Fruit fly (Drosophila melanogaster) whole organism, embryonic: ENCODE measurements around the gene Noc2.

Experiments used
- Adf1 ChIP-seq: fragments of 200-800 bp; sonication (Bioruptor generic); IDR thresholded peaks from 2 replicates; pipeline ENCODE4 v1.3.6; 2022; ENCODE audit warnings: missing biosample characterization, missing genetic modification characterization
- Atf3 ChIP-seq: fragments of 200-800 bp; sonication (Bioruptor generic); optimal IDR thresholded peaks from 3 replicates; lab custom pipeline; 2016; ENCODE audit warnings: missing biosample characterization, missing genetic modification characterization
- Atf6 ChIP-seq: fragments of 200-800 bp; sonication (Bioruptor generic); IDR thresholded peaks from 2 replicates; pipeline ENCODE4 v1.3.6; 2022; ENCODE audit warnings: missing biosample characterization, missing genetic modification characterization
- Awh ChIP-seq: fragments of 200-800 bp; sonication (Bioruptor generic); IDR thresholded peaks from 2 replicates; pipeline ENCODE4, ENCODE4 v1.3.6; 2022; ENCODE audit warnings: missing biosample characterization, missing genetic modification characterization
- CG10147 ChIP-seq: fragments of 200-800 bp; sonication (Bioruptor generic); optimal IDR thresholded peaks from 2 replicates; lab custom pipeline; 2019; ENCODE audit warnings: missing biosample characterization, mild to moderate bottlenecking, missing genetic modification characterization, moderate library complexity
- CG11723 ChIP-seq: fragments of 200-800 bp; sonication (Bioruptor generic); optimal IDR thresholded peaks from 2 replicates; lab custom pipeline; 2017; ENCODE audit warnings: missing biosample characterization, mild to moderate bottlenecking, missing genetic modification characterization
- CG12104 ChIP-seq: fragments of 200-800 bp; sonication (Bioruptor generic); optimal IDR thresholded peaks from 3 replicates; lab custom pipeline; 2016; ENCODE audit warnings: missing biosample characterization, missing genetic modification characterization
- CG12236 ChIP-seq: fragments of 200-800 bp; sonication (Bioruptor generic); optimal IDR thresholded peaks from 2 replicates; lab custom pipeline; 2016; ENCODE audit warnings: missing biosample characterization, missing genetic modification characterization
- CG12769 ChIP-seq: fragments of 200-800 bp; sonication (Bioruptor generic); optimal IDR thresholded peaks from 2 replicates; lab custom pipeline; 2019; ENCODE audit warnings: missing biosample characterization, mild to moderate bottlenecking, missing genetic modification characterization, moderate library complexity
- CG13624 ChIP-seq: fragments of 200-800 bp; sonication (Bioruptor generic); optimal IDR thresholded peaks from 2 replicates; lab custom pipeline; 2016; ENCODE audit warnings: missing biosample characterization, missing genetic modification characterization
- CG14860 ChIP-seq: fragments of 200-800 bp; sonication (Bioruptor generic); IDR thresholded peaks from 3 replicates; pipeline ENCODE4 v1.3.6; 2022; ENCODE audit warnings: missing biosample characterization, missing genetic modification characterization; ENCODE audit not compliant: partially characterized antibody
- CG17359 ChIP-seq: fragments of 200-800 bp; sonication (Bioruptor generic); optimal IDR thresholded peaks from 3 replicates; lab custom pipeline; 2018; ENCODE audit warnings: missing biosample characterization, mild to moderate bottlenecking, missing genetic modification characterization, moderate library complexity
- CG17361 ChIP-seq: fragments of 200-800 bp; sonication (Bioruptor generic); IDR thresholded peaks from 3 replicates; pipeline ENCODE4 v1.3.6; 2022; ENCODE audit warnings: missing biosample characterization, missing genetic modification characterization
- CG1832 ChIP-seq: fragments of 200-800 bp; sonication (Bioruptor generic); optimal IDR thresholded peaks from 2 replicates; lab custom pipeline; 2017; ENCODE audit warnings: missing biosample characterization, mild to moderate bottlenecking, missing genetic modification characterization, inconsistent platforms
- CG18599 ChIP-seq: fragments of 200-800 bp; sonication (Bioruptor generic); optimal IDR thresholded peaks from 3 replicates; lab custom pipeline; 2017; ENCODE audit warnings: missing biosample characterization, missing genetic modification characterization, mild to moderate bottlenecking, moderate library complexity, missing genetic modification reagents
- CG2129 ChIP-seq: fragments of 200-800 bp; sonication (Bioruptor generic); IDR thresholded peaks from 2 replicates; pipeline ENCODE4 v1.3.6; 2022; ENCODE audit warnings: missing biosample characterization, missing genetic modification characterization; ENCODE audit not compliant: partially characterized antibody
- CG2199 ChIP-seq: fragments of 200-800 bp; sonication (Bioruptor generic); IDR thresholded peaks from 3 replicates; pipeline ENCODE4 v1.3.6; 2022; ENCODE audit warnings: missing biosample characterization, missing genetic modification characterization
- CG32772 ChIP-seq: fragments of 200-800 bp; sonication (Bioruptor generic); IDR thresholded peaks from 2 replicates; pipeline ENCODE4 v1.3.6; 2022; ENCODE audit warnings: missing biosample characterization, missing genetic modification characterization
- CG3281 ChIP-seq: fragments of 200-800 bp; sonication (Bioruptor generic); optimal IDR thresholded peaks from 3 replicates; lab custom pipeline; 2017; ENCODE audit warnings: missing biosample characterization, mild to moderate bottlenecking, missing genetic modification characterization
- CG3847 ChIP-seq: fragments of 200-800 bp; sonication (Bioruptor generic); IDR thresholded peaks from 2 replicates; pipeline ENCODE4 v1.3.6; 2022; ENCODE audit warnings: missing biosample characterization, missing genetic modification characterization
- CG4328 ChIP-seq: fragments of 200-800 bp; sonication (Bioruptor generic); optimal IDR thresholded peaks from 3 replicates; lab custom pipeline; 2017; ENCODE audit warnings: missing biosample characterization, missing genetic modification reagents, missing genetic modification characterization
- CG4854 ChIP-seq: fragments of 200-800 bp; sonication (Bioruptor generic); optimal IDR thresholded peaks from 2 replicates; lab custom pipeline; 2016; ENCODE audit warnings: missing biosample characterization, missing genetic modification characterization, inconsistent platforms
- CG6689 ChIP-seq: fragments of 200-800 bp; sonication (Bioruptor generic); IDR thresholded peaks from 2 replicates; pipeline ENCODE4 v1.3.6; 2022; ENCODE audit warnings: missing biosample characterization, missing genetic modification characterization
- CG7372 ChIP-seq: fragments of 200-800 bp; sonication (Bioruptor generic); IDR thresholded peaks from 2 replicates; pipeline ENCODE4 v1.3.6; 2022; ENCODE audit warnings: missing biosample characterization, missing genetic modification characterization
- CG7839 ChIP-seq: fragments of 200-800 bp; sonication (Bioruptor generic); optimal IDR thresholded peaks from 3 replicates; lab custom pipeline; 2018; ENCODE audit warnings: missing biosample characterization, mild to moderate bottlenecking, missing genetic modification characterization, moderate library complexity
- CG8478 ChIP-seq: fragments of >200 bp; optimal IDR thresholded peaks from 2 replicates; lab custom pipeline; 2018
- CTCF ChIP-seq: fragments of 200-800 bp; sonication (Bioruptor generic); optimal IDR thresholded peaks from 2 replicates; lab custom pipeline; 2017; ENCODE audit warnings: missing biosample characterization, mild to moderate bottlenecking, missing genetic modification characterization, moderate library complexity
- CoRest ChIP-seq: fragments of 200-800 bp; sonication (Bioruptor generic); optimal IDR thresholded peaks from 3 replicates; lab custom pipeline; 2018; ENCODE audit warnings: missing biosample characterization, mild to moderate bottlenecking, missing genetic modification characterization, moderate library complexity
- Dbx ChIP-seq: fragments of 200-800 bp; sonication (Bioruptor generic); IDR thresholded peaks from 3 replicates; pipeline ENCODE4 v1.3.6; 2022; ENCODE audit warnings: missing biosample characterization, missing genetic modification characterization
- Doc2 ChIP-seq: fragments of 200-800 bp; sonication (Bioruptor generic); IDR thresholded peaks from 2 replicates; pipeline ENCODE4 v1.3.6; 2022; ENCODE audit warnings: missing biosample characterization, missing genetic modification characterization
- MBD-R2 ChIP-seq: fragments of 200-800 bp; sonication (Bioruptor generic); IDR thresholded peaks from 2 replicates; pipeline ENCODE4 v1.3.6; 2022; ENCODE audit warnings: missing biosample characterization, missing genetic modification characterization
- MESR4 ChIP-seq: fragments of 200-800 bp; sonication (Bioruptor generic); optimal IDR thresholded peaks from 2 replicates; lab custom pipeline; 2018; ENCODE audit warnings: missing biosample characterization, mild to moderate bottlenecking, missing genetic modification characterization, moderate library complexity
- Mad ChIP-seq: fragments of 200-800 bp; sonication (Bioruptor generic); optimal IDR thresholded peaks from 2 replicates; lab custom pipeline; 2016; ENCODE audit warnings: missing biosample characterization, missing genetic modification characterization
- NFAT ChIP-seq: fragments of 200-800 bp; sonication (Bioruptor generic); IDR thresholded peaks from 2 replicates; pipeline ENCODE4 v1.3.6; 2022; ENCODE audit warnings: missing biosample characterization, missing genetic modification characterization
- NK7.1 ChIP-seq: fragments of 200-800 bp; sonication (Bioruptor generic); optimal IDR thresholded peaks from 3 replicates; lab custom pipeline; 2016; ENCODE audit warnings: missing biosample characterization, missing genetic modification characterization
- Pdp1 ChIP-seq, 2 experiments: fragments of 200-800 bp; sonication (Bioruptor generic); optimal IDR thresholded peaks; 3 replicates each; lab custom pipeline; 2016; ENCODE audit warnings: missing biosample characterization in 2 of 2, missing genetic modification characterization in 2 of 2, mild to moderate bottlenecking in 1 of 2, moderate library complexity in 1 of 2
- Poxn ChIP-seq: fragments of 200-800 bp; sonication (Bioruptor generic); IDR thresholded peaks from 2 replicates; pipeline ENCODE4 v1.3.6; 2022; ENCODE audit warnings: missing biosample characterization, missing genetic modification characterization
- Rfx ChIP-seq: fragments of 200-800 bp; sonication (Bioruptor generic); IDR thresholded peaks from 2 replicates; pipeline ENCODE4 v1.3.6; 2022; ENCODE audit warnings: missing biosample characterization, missing genetic modification characterization
- Xrp1 ChIP-seq: fragments of 200-800 bp; sonication (Bioruptor generic); IDR thresholded peaks from 2 replicates; pipeline ENCODE4 v1.3.6; 2022; ENCODE audit warnings: missing biosample characterization, missing genetic modification characterization
- dan ChIP-seq: fragments of 200-800 bp; sonication (Bioruptor generic); IDR thresholded peaks from 2 replicates; pipeline ENCODE4 v1.3.6; 2022; ENCODE audit warnings: missing biosample characterization, missing genetic modification characterization
- dimm ChIP-seq: fragments of 200-800 bp; sonication (Bioruptor generic); IDR thresholded peaks from 2 replicates; pipeline ENCODE4 v1.3.6; 2022; ENCODE audit warnings: missing biosample characterization, missing genetic modification characterization
- en ChIP-seq: fragments of 200-800 bp; sonication (Bioruptor generic); optimal IDR thresholded peaks from 2 replicates; lab custom pipeline; 2016; ENCODE audit warnings: missing biosample characterization, missing genetic modification characterization
- grau ChIP-seq: fragments of 200-800 bp; optimal IDR thresholded peaks from 3 replicates; lab custom pipeline; 2019; ENCODE audit warnings: missing biosample characterization, mild to moderate bottlenecking, missing genetic modification characterization, moderate library complexity
- ind ChIP-seq: fragments of 200-800 bp; sonication (Bioruptor generic); optimal IDR thresholded peaks from 3 replicates; lab custom pipeline; 2016; ENCODE audit warnings: missing biosample characterization, missing genetic modification characterization
- klu ChIP-seq: fragments of 200-800 bp; sonication (Bioruptor generic); IDR thresholded peaks from 2 replicates; pipeline ENCODE4 v1.3.6; 2022; ENCODE audit warnings: missing biosample characterization, missing genetic modification characterization
- pnt ChIP-seq: fragments of 200-800 bp; sonication (Bioruptor generic); optimal IDR thresholded peaks from 3 replicates; lab custom pipeline; 2016; ENCODE audit warnings: missing biosample characterization, missing genetic modification characterization
- repo ChIP-seq: fragments of 200-800 bp; sonication (Bioruptor generic); optimal IDR thresholded peaks from 2 replicates; lab custom pipeline; 2016; ENCODE audit warnings: missing biosample characterization, missing genetic modification characterization
- sc ChIP-seq, 3 experiments: fragments of >200 bp in 2 of 3; fragments of 200-800 bp in 1 of 3; sonication (Bioruptor generic) in 1 of 3; optimal IDR thresholded peaks; 2 replicates in 2 of 3; 3 replicates in 1 of 3; lab custom pipeline; 2017; ENCODE audit warnings: mild to moderate bottlenecking in 1 of 3, missing biosample characterization in 1 of 3, missing genetic modification characterization in 1 of 3, missing genetic modification reagents in 1 of 3
- seq ChIP-seq: fragments of 200-800 bp; sonication (Bioruptor generic); IDR thresholded peaks from 2 replicates; pipeline ENCODE4 v1.3.6; 2022; ENCODE audit warnings: missing biosample characterization, missing genetic modification characterization
- stc ChIP-seq: fragments of 200-800 bp; sonication (Bioruptor generic); IDR thresholded peaks from 2 replicates; pipeline ENCODE4 v1.3.6; 2022; ENCODE audit warnings: missing biosample characterization, missing genetic modification characterization
- tio ChIP-seq: fragments of 200-800 bp; sonication (Bioruptor generic); optimal IDR thresholded peaks from 2 replicates; lab custom pipeline; 2017; ENCODE audit warnings: missing biosample characterization, missing genetic modification characterization, inconsistent platforms
- trh ChIP-seq: fragments of 200-800 bp; sonication (Bioruptor generic); optimal IDR thresholded peaks from 2 replicates; lab custom pipeline; 2016; ENCODE audit warnings: missing biosample characterization, missing genetic modification characterization

Gene Noc2

dm6 chr2L:21149053-21149452 lies 14.4 kb upstream of the Noc2 start (continued):
- TF ChIP-seq Dbx (GFP tag; lab: Robert Waterston, UW) (peak; percentile 55; the same call in 1 of the 3 replicates), CG4854 (GFP tag; lab: Kevin White, UChicago) (no peak), MBD-R2 (GFP tag; lab: Robert Waterston, UW) (peak; percentile 62), stc (peak; percentile 54; the same call in 1 of the 2 replicates), en (GFP tag; lab: Kevin White, UChicago) (no peak), Atf3 (no peak), CG14860 (GFP tag; lab: Robert Waterston, UW) (peak; percentile 35; the same call in 2 of the 3 replicates), CG1832 (GFP tag; lab: Kevin White, UChicago) (no peak), CG12769 (peak; percentile 19), CTCF (no peak), CG11723 (no peak), CG8478 (lab: Kevin White, UChicago) (no peak), klu (GFP tag; lab: Robert Waterston, UW) (no peak), CG10147 (peak; percentile 57), CG3281 (GFP tag; lab: Kevin White, UChicago) (peak; percentile 13), dimm (no peak), repo (no peak), Xrp1 (GFP tag; lab: Robert Waterston, UW) (peak; percentile 66; the same call in 1 of the 2 replicates), CG3847 (GFP tag; lab: Robert Waterston, UW) (peak; percentile 63), sc (optimal IDR thresholded peaks at IDR 0.05; lab: Kevin White, UChicago) (no peak), sc (GFP tag; optimal IDR thresholded peaks at IDR 0.05; lab: Kevin White, UChicago) (no peak), CG13624 (GFP tag; lab: Kevin White, UChicago) (no peak), CG17359 (tag; lab: Kevin White, UChicago) (peak; percentile 67), Atf6 (GFP tag; lab: Robert Waterston, UW) (peak; percentile 52; the same call in 1 of the 2 replicates), CG6689 (peak; percentile 36; the same call in 1 of the 2 replicates), Rfx (GFP tag; lab: Robert Waterston, UW) (peak; percentile 74), Adf1 (GFP tag; lab: Robert Waterston, UW) (no peak), MESR4 (GFP tag; lab: Kevin White, UChicago) (no peak), NK7.1 (GFP tag; lab: Kevin White, UChicago) (no peak), Poxn (no peak), CoRest (tag; lab: Kevin White, UChicago) (peak; percentile 66), pnt (GFP tag; lab: Kevin White, UChicago) (no peak), trh (GFP tag; lab: Kevin White, UChicago) (peak; percentile 4), tio (GFP tag; lab: Kevin White, UChicago) (peak; percentile 26), seq (GFP tag; lab: Robert Waterston, UW) (no peak), Mad (GFP tag; lab: Kevin White, UChicago) (no peak), CG2199 (GFP tag; lab: Robert Waterston, UW) (no peak; the same call in 2 of the 3 replicates), Doc2 (GFP tag; lab: Robert Waterston, UW) (no peak), CG18599 (GFP tag; lab: Kevin White, UChicago) (no peak), CG17361 (GFP tag; lab: Robert Waterston, UW) (peak; percentile 70), Pdp1 (GFP tag; optimal IDR thresholded peaks at IDR 0.05; lab: Kevin White, UChicago) (no peak), ind (GFP tag; lab: Kevin White, UChicago) (peak; percentile 33), CG7372 (no peak), CG7839 (tag; lab: Kevin White, UChicago) (peak; percentile 75), CG12104 (GFP tag; lab: Kevin White, UChicago) (no peak), grau (peak; percentile 63), NFAT (GFP tag; lab: Robert Waterston, UW) (peak; percentile 43; the same call in 1 of the 2 replicates), CG4328 (no peak), CG32772 (GFP tag; lab: Robert Waterston, UW) (0 out of 2 replicates have a peak, but pooled peaks have one; percentile 23), CG2129 (GFP tag; lab: Robert Waterston, UW) (no peak), dan (GFP tag; lab: Robert Waterston, UW) (no peak), CG12236 (no peak), Awh (no peak)
